Worm (Caenorhabditis elegans): ENCODE measurements around the gene prx-13.

The prx-13 gene

DNA sequence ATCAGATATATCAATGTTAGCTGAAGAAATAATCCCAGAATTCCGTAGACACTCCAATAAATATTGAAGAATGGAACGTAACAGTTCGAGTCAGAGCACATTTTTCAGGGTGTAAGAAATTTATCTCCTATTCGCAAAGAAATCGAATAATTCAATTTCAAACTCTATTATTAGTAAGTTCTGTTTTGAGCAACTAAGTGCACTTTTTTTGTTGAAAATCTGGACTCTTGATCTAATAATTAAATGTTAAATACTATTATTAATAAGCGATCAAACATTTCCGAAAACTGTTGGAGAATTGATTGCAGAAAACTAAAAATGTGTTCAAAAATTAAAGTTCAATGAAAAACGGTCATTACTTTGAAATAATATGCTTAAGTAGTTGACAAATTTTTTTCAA, 48.7 kb downstream of the prx-13 start, which contains the start of gene srd-56:
Gene srd-56 (minus strand): TSS at position 101 of the 400 bp plus-strand sequence.
- TF ChIP-seq ets-7 (tag; optimal IDR thresholded peaks at IDR 0.05) (no peak), flt-1 (GFP tag; IDR thresholded peaks at IDR 0.05) (no peak), sea-1 (GFP tag; conservative IDR thresholded peaks at IDR 0.05) (no peak), hnd-1 (tag; optimal IDR thresholded peaks at IDR 0.05) (no peak), ceh-36 (tag; optimal IDR thresholded peaks at IDR 0.05) (no peak), pes-1 (GFP tag; IDR thresholded peaks at IDR 0.05) (no peak), scrt-1 (GFP tag; IDR thresholded peaks at IDR 0.05) (no peak), tbx-11 (GFP tag; IDR thresholded peaks at IDR 0.05) (no peak), B0310.2 (tag; optimal IDR thresholded peaks at IDR 0.05) (no peak), F13C5.2 (tag; optimal IDR thresholded peaks at IDR 0.05) (no peak), tra-4 (tag; optimal IDR thresholded peaks at IDR 0.05) (no peak), aly-1 (tag; optimal IDR thresholded peaks at IDR 0.05) (no peak), ceh-13 (GFP tag; optimal IDR thresholded peaks at IDR 0.05) (no peak), tbx-37 (GFP tag; conservative IDR thresholded peaks at IDR 0.05) (no peak), hmg-4 (GFP tag; optimal IDR thresholded peaks at IDR 0.05) (no peak), ama-1 (optimal IDR thresholded peaks at IDR 0.05) (no peak), hmbx-1 (tag; optimal IDR thresholded peaks at IDR 0.05) (no peak)
